Worm (Caenorhabditis elegans) whole organism, L1 larva: Measurements from ENCODE around the gene Y51B9A.5.

Source experiments
- alr-1 ChIP-seq: fragments of 200-800 bp; sonication (Bioruptor generic); optimal IDR thresholded peaks from 2 replicates; lab custom pipeline; 2018; ENCODE audit warnings: borderline replicate concordance, mild to moderate bottlenecking, missing genetic modification characterization, missing compliant biosample characterization
- aly-2 ChIP-seq: fragments of 150-350 bp; optimal IDR thresholded peaks from 2 replicates; lab custom pipeline; 2014; ENCODE audit warnings: missing biosample characterization, missing genetic modification characterization
- ama-1 ChIP-seq: fragments of 150-350 bp; optimal IDR thresholded peaks from 2 replicates; lab custom pipeline; 2014
- ceh-82 ChIP-seq, 3 experiments: fragments of 150-350 bp in 1 of 3; sonication (generic microtip) in 2 of 3; optimal IDR thresholded peaks; 2 replicates each; lab custom pipeline; 2014 to 2017; ENCODE audit warnings: missing biosample characterization in 3 of 3, missing genetic modification characterization in 3 of 3
- ces-1 ChIP-seq: fragments of 150-350 bp; optimal IDR thresholded peaks from 2 replicates; lab custom pipeline; 2014; ENCODE audit warnings: missing biosample characterization, missing genetic modification reagents, missing genetic modification characterization
- nhr-90 ChIP-seq: sonication (generic microtip); optimal IDR thresholded peaks from 2 replicates; lab custom pipeline; 2016; ENCODE audit warnings: mild to moderate bottlenecking, missing genetic modification characterization, missing compliant biosample characterization; ENCODE audit not compliant: poor library complexity
- sup-37 ChIP-seq: fragments of 200-800 bp; sonication (Bioruptor generic); optimal IDR thresholded peaks from 2 replicates; lab custom pipeline; 2018; ENCODE audit warnings: mild to moderate bottlenecking, missing genetic modification characterization, missing compliant biosample characterization
- ztf-11 ChIP-seq, 2 experiments: sonication (generic microtip); optimal IDR thresholded peaks; 2 replicates each; lab custom pipeline; 2016 to 2017; ENCODE audit warnings: missing genetic modification characterization in 2 of 2, missing biosample characterization in 1 of 2, missing compliant biosample characterization in 1 of 2
- ztf-4 ChIP-seq: fragments of 150-350 bp; optimal IDR thresholded peaks from 2 replicates; lab custom pipeline; 2014; ENCODE audit warnings: missing biosample characterization, missing genetic modification characterization

DNA sequence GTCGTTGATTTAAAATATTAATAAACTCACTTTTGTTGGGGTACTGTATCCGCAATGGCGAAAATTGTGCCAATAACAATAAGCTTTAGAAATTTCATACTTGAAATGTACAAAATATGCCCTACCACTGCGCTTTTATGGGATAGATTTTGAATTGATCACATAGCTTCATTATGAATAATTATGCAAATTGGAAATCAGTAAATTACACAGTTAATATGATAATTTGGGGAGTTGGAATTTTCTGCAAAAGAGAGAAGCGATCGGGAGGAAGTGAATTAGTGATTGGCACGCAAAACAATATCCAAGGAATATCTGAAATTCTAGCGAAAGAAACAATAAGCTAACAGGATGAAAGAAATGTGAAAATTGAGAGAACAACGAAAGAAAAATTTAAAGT is 22.1 kb downstream of the Y51B9A.5 start, which contains the start of gene M176.10:
- TF ChIP-seq sup-37 (GFP tag; lab: Kevin White, UChicago): no peak
- TF ChIP-seq alr-1 (tag; lab: Kevin White, UChicago): no peak
- TF ChIP-seq ztf-4: no peak
- TF ChIP-seq ces-1 (GFP tag; lab: Kevin White, UChicago): no peak
- no peak for TF ChIP-seq ceh-82 (tag; optimal IDR thresholded peaks at IDR 0.05; lab: Kevin White, UChicago)
- no peak for TF ChIP-seq nhr-90 (tag; lab: Kevin White, UChicago)
- TF ChIP-seq ama-1: no peak
- no peak for TF ChIP-seq aly-2 (tag; lab: Kevin White, UChicago)
- TF ChIP-seq ztf-11 (tag; optimal IDR thresholded peaks at IDR 0.05; lab: Kevin White, UChicago): no peak
